Worm (Caenorhabditis elegans) whole organism, mixed stage, embryonic: ENCODE data around the gene puf-5.

ENCODE experiments used
- M03D4.4 ChIP-seq: sonication (generic microtip); optimal IDR thresholded peaks from 2 replicates; lab custom pipeline; 2017; ENCODE audit warnings: mild to moderate bottlenecking, missing genetic modification characterization, missing compliant biosample characterization
- bed-3 ChIP-seq: fragments of 200-800 bp; sonication (Bioruptor generic); optimal IDR thresholded peaks from 3 replicates; lab custom pipeline; 2018; ENCODE audit warnings: mild to moderate bottlenecking, missing genetic modification characterization, moderate library complexity, missing compliant biosample characterization
- blmp-1 ChIP-seq: fragments of 150-350 bp; optimal IDR thresholded peaks from 2 replicates; lab custom pipeline; 2014; ENCODE audit warnings: missing biosample characterization, missing genetic modification characterization
- ceh-39 ChIP-seq: fragments of 150-350 bp; optimal IDR thresholded peaks from 2 replicates; lab custom pipeline; 2014; ENCODE audit warnings: missing biosample characterization, missing genetic modification characterization
- ceh-43 ChIP-seq: fragments of 200-800 bp; sonication (Bioruptor generic); optimal IDR thresholded peaks from 2 replicates; lab custom pipeline; 2018; ENCODE audit warnings: mild to moderate bottlenecking, missing genetic modification characterization, moderate library complexity, missing compliant biosample characterization
- ceh-83 ChIP-seq: fragments of 200-800 bp; sonication (Bioruptor generic); optimal IDR thresholded peaks from 2 replicates; lab custom pipeline; 2018; ENCODE audit warnings: mild to moderate bottlenecking, missing genetic modification characterization, missing compliant biosample characterization
- ces-1 ChIP-seq: fragments of 150-350 bp; optimal IDR thresholded peaks from 2 replicates; lab custom pipeline; 2014; ENCODE audit warnings: missing biosample characterization, missing genetic modification reagents, missing genetic modification characterization
- cnd-1 ChIP-seq: fragments of 200-800 bp; sonication (Bioruptor generic); optimal IDR thresholded peaks from 2 replicates; lab custom pipeline; 2018; ENCODE audit warnings: mild to moderate bottlenecking, missing genetic modification characterization, missing compliant biosample characterization
- drap-1 ChIP-seq: fragments of 200-800 bp; sonication (Bioruptor generic); optimal IDR thresholded peaks from 3 replicates; lab custom pipeline; 2018; ENCODE audit warnings: mild to moderate bottlenecking, missing genetic modification characterization, missing compliant biosample characterization
- elt-1 ChIP-seq: sonication (generic microtip); optimal IDR thresholded peaks from 2 replicates; lab custom pipeline; 2017; ENCODE audit warnings: missing genetic modification characterization, mild to moderate bottlenecking, missing compliant biosample characterization, antibody characterized with exemption, moderate library complexity, borderline replicate concordance; ENCODE audit not compliant: insufficient read depth
- elt-3 ChIP-seq: fragments of 150-350 bp; optimal IDR thresholded peaks from 2 replicates; lab custom pipeline; 2014; ENCODE audit warnings: missing biosample characterization, missing genetic modification characterization
- flh-1 ChIP-seq: fragments of 200-800 bp; sonication (Bioruptor generic); optimal IDR thresholded peaks from 2 replicates; lab custom pipeline; 2018; ENCODE audit warnings: mild to moderate bottlenecking, missing genetic modification characterization, moderate library complexity, missing compliant biosample characterization
- ham-2 ChIP-seq: fragments of 200-800 bp; sonication (Bioruptor generic); optimal IDR thresholded peaks from 2 replicates; lab custom pipeline; 2018; ENCODE audit warnings: mild to moderate bottlenecking, missing genetic modification characterization, missing compliant biosample characterization
- hlh-1 ChIP-seq: fragments of 150-350 bp; optimal IDR thresholded peaks from 2 replicates; lab custom pipeline; 2014; ENCODE audit warnings: missing biosample characterization, missing genetic modification reagents, missing genetic modification characterization
- lin-13 ChIP-seq: fragments of 150-350 bp; optimal IDR thresholded peaks from 2 replicates; lab custom pipeline; 2014; ENCODE audit warnings: missing biosample characterization, missing genetic modification characterization
- lin-32 ChIP-seq: fragments of 200-800 bp; sonication (Bioruptor generic); optimal IDR thresholded peaks from 2 replicates; lab custom pipeline; 2018; ENCODE audit warnings: mild to moderate bottlenecking, missing genetic modification characterization, missing compliant biosample characterization
- lsy-2 ChIP-seq: fragments of 150-350 bp; optimal IDR thresholded peaks from 2 replicates; lab custom pipeline; 2014; ENCODE audit warnings: missing biosample characterization, missing genetic modification characterization
- mab-5 ChIP-seq: fragments of 150-350 bp; optimal IDR thresholded peaks from 2 replicates; lab custom pipeline; 2014; ENCODE audit warnings: missing biosample characterization, missing genetic modification characterization
- mep-1 ChIP-seq: fragments of 150-350 bp; optimal IDR thresholded peaks from 2 replicates; lab custom pipeline; 2017; ENCODE audit warnings: missing biosample characterization, missing genetic modification reagents, missing genetic modification characterization, inconsistent platforms
- mls-2 ChIP-seq: sonication (generic microtip); optimal IDR thresholded peaks from 2 replicates; lab custom pipeline; 2016; ENCODE audit warnings: mild to moderate bottlenecking, missing genetic modification characterization, moderate library complexity, missing compliant biosample characterization
- nhr-12 ChIP-seq: fragments of 150-350 bp; optimal IDR thresholded peaks from 2 replicates; lab custom pipeline; 2014; ENCODE audit warnings: missing biosample characterization, missing genetic modification characterization
- nhr-2 ChIP-seq: fragments of 150-350 bp; optimal IDR thresholded peaks from 2 replicates; lab custom pipeline; 2014; ENCODE audit warnings: missing biosample characterization, missing genetic modification characterization
- nhr-237 ChIP-seq: fragments of 150-350 bp; optimal IDR thresholded peaks from 2 replicates; lab custom pipeline; 2014; ENCODE audit warnings: missing biosample characterization, missing genetic modification characterization
- nhr-28 ChIP-seq: fragments of 150-350 bp; optimal IDR thresholded peaks from 2 replicates; lab custom pipeline; 2014; ENCODE audit warnings: missing biosample characterization, missing genetic modification characterization
- nhr-76 ChIP-seq: sonication (generic microtip); optimal IDR thresholded peaks from 2 replicates; lab custom pipeline; 2017; ENCODE audit warnings: missing biosample characterization, missing genetic modification characterization
- pha-4 ChIP-seq: fragments of 150-350 bp; optimal IDR thresholded peaks from 2 replicates; lab custom pipeline; 2018; ENCODE audit warnings: missing biosample characterization, missing genetic modification reagents, missing genetic modification characterization
- sem-2 ChIP-seq: fragments of 200-800 bp; sonication (Bioruptor generic); optimal IDR thresholded peaks from 2 replicates; lab custom pipeline; 2018; ENCODE audit warnings: mild to moderate bottlenecking, missing genetic modification characterization, missing compliant biosample characterization
- snpc-4 ChIP-seq: fragments of 150-350 bp; optimal IDR thresholded peaks from 2 replicates; lab custom pipeline; 2014; ENCODE audit warnings: missing biosample characterization, missing genetic modification characterization
- sptf-1 ChIP-seq: sonication (generic microtip); optimal IDR thresholded peaks from 2 replicates; lab custom pipeline; 2017; ENCODE audit warnings: mild to moderate bottlenecking, missing genetic modification characterization, moderate library complexity, missing compliant biosample characterization
- tbx-8 ChIP-seq: fragments of 200-800 bp; sonication (Bioruptor generic); optimal IDR thresholded peaks from 2 replicates; lab custom pipeline; 2018; ENCODE audit warnings: mild to moderate bottlenecking, missing genetic modification characterization, moderate library complexity, missing compliant biosample characterization
- unc-120 ChIP-seq: sonication (generic microtip); optimal IDR thresholded peaks from 2 replicates; lab custom pipeline; 2017; ENCODE audit warnings: missing genetic modification characterization, missing compliant biosample characterization; ENCODE audit not compliant: poor library complexity, severe bottlenecking
- unc-39 ChIP-seq: fragments of 150-350 bp; optimal IDR thresholded peaks from 2 replicates; lab custom pipeline; 2014; ENCODE audit warnings: missing biosample characterization, missing genetic modification characterization
- unc-62 ChIP-seq: fragments of 150-350 bp; optimal IDR thresholded peaks from 2 replicates; lab custom pipeline; 2014; ENCODE audit warnings: missing biosample characterization, missing genetic modification reagents, missing genetic modification characterization
- zip-8 ChIP-seq: fragments of 150-350 bp; optimal IDR thresholded peaks from 2 replicates; lab custom pipeline; 2014; ENCODE audit warnings: missing biosample characterization, missing genetic modification characterization
- ztf-11 ChIP-seq: fragments of 150-350 bp; optimal IDR thresholded peaks from 2 replicates; lab custom pipeline; 2014; ENCODE audit warnings: missing biosample characterization, missing genetic modification characterization

The puf-5 gene

ce11 chrII:8540412-8540811 lies 34.9 kb upstream of the puf-5 start, which contains the start of gene pqn-73:
TSS of gene pqn-73 (plus strand) at chrII:8540712.
- TF ChIP-seq elt-1 (tag; lab: Kevin White, UChicago): no peak
- no peak for TF ChIP-seq lin-32 (GFP tag; lab: Kevin White, UChicago)
- no peak for TF ChIP-seq ces-1 (GFP tag; lab: Kevin White, UChicago)
- no peak for TF ChIP-seq lin-13 (tag; lab: Kevin White, UChicago)
- no peak for TF ChIP-seq snpc-4

ce11 chrII:8545315-8545714 lies 30.0 kb upstream of the puf-5 start, which contains the start of gene decr-1.2:
TSS of gene decr-1.2 (plus strand) at chrII:8545615.
- TF ChIP-seq nhr-76 (tag; lab: Kevin White, UChicago) (no peak), unc-120 (no peak), tbx-8 (GFP tag; lab: Kevin White, UChicago) (no peak), pha-4 (tag; lab: Kevin White, UChicago) (no peak), cnd-1 (tag; lab: Kevin White, UChicago) (no peak), sem-2 (GFP tag; lab: Kevin White, UChicago) (no peak), lin-32 (GFP tag; lab: Kevin White, UChicago) (no peak), unc-62 (no peak), mls-2 (tag; lab: Kevin White, UChicago) (no peak), lin-13 (tag; lab: Kevin White, UChicago) (no peak), ceh-39 (tag; lab: Kevin White, UChicago) (no peak), flh-1 (no peak), zip-8 (tag; lab: Kevin White, UChicago) (no peak), nhr-28 (no peak)
- TF ChIP-seq, all 35 proteins: peak for 0

ce11 chrII:8546975-8547374 lies 28.4 kb upstream of the puf-5 start:
- TF ChIP-seq lsy-2 (tag; lab: Kevin White, UChicago) (peak; percentile 17), sptf-1 (tag; lab: Kevin White, UChicago) (no peak), sem-2 (GFP tag; lab: Kevin White, UChicago) (peak; percentile 81), cnd-1 (tag; lab: Kevin White, UChicago) (peak; percentile 94), pha-4 (tag; lab: Kevin White, UChicago) (peak; percentile 80), ceh-43 (GFP tag; lab: Kevin White, UChicago) (peak; percentile 85), unc-120 (peak; percentile 68), lin-13 (tag; lab: Kevin White, UChicago) (no peak), mep-1 (peak; percentile 27), ham-2 (GFP tag; lab: Kevin White, UChicago) (peak; percentile 89), unc-62 (peak; percentile 57), unc-39 (tag; lab: Kevin White, UChicago) (peak; percentile 91), bed-3 (GFP tag; lab: Kevin White, UChicago) (peak; percentile 84), nhr-237 (tag; lab: Kevin White, UChicago) (no peak), tbx-8 (GFP tag; lab: Kevin White, UChicago) (peak; percentile 84), mab-5 (tag; lab: Kevin White, UChicago) (no peak), snpc-4 (no peak), elt-3 (tag; lab: Kevin White, UChicago) (no peak), ces-1 (GFP tag; lab: Kevin White, UChicago) (no peak), lin-32 (GFP tag; lab: Kevin White, UChicago) (peak; percentile 86), blmp-1 (tag; lab: Kevin White, UChicago) (no peak), ceh-83 (GFP tag; lab: Kevin White, UChicago) (peak; percentile 96), ceh-39 (tag; lab: Kevin White, UChicago) (no peak), flh-1 (peak; percentile 72), drap-1 (GFP tag; lab: Kevin White, UChicago) (no peak), elt-1 (tag; lab: Kevin White, UChicago) (no peak), hlh-1 (tag; lab: Kevin White, UChicago) (peak; percentile 74), ztf-11 (peak; percentile 29), nhr-2 (no peak), zip-8 (tag; lab: Kevin White, UChicago) (no peak), nhr-12 (no peak), M03D4.4 (tag; lab: Kevin White, UChicago) (peak; percentile 90), nhr-76 (tag; lab: Kevin White, UChicago) (no peak), nhr-28 (peak; percentile 37), mls-2 (tag; lab: Kevin White, UChicago) (peak; percentile 90)
